Fruit fly (Drosophila melanogaster) whole organism, embryonic: Measurements from ENCODE around the gene CG45079.

Experiments used
- Antp ChIP-seq: fragments of 200-800 bp; sonication (Bioruptor generic); optimal IDR thresholded peaks from 3 replicates; lab custom pipeline; 2016; ENCODE audit warnings: missing biosample characterization, missing genetic modification characterization
- B-H2 ChIP-seq: fragments of 200-800 bp; sonication (Bioruptor generic); optimal IDR thresholded peaks from 2 replicates; lab custom pipeline; 2018; ENCODE audit warnings: missing biosample characterization, mild to moderate bottlenecking, missing genetic modification characterization
- CG10147 ChIP-seq: fragments of 200-800 bp; sonication (Bioruptor generic); optimal IDR thresholded peaks from 2 replicates; lab custom pipeline; 2019; ENCODE audit warnings: missing biosample characterization, mild to moderate bottlenecking, missing genetic modification characterization, moderate library complexity
- CG1024 ChIP-seq: fragments of 200-800 bp; sonication (Bioruptor generic); IDR thresholded peaks from 2 replicates; pipeline ENCODE4 v1.3.6; 2022; ENCODE audit warnings: missing biosample characterization, missing genetic modification characterization
- CG11093 ChIP-seq: fragments of 200-800 bp; sonication (Bioruptor generic); IDR thresholded peaks from 3 replicates; pipeline ENCODE4 v1.3.6; 2022; ENCODE audit warnings: missing biosample characterization, missing genetic modification characterization
- CG11247 ChIP-seq: fragments of 200-800 bp; sonication (Bioruptor generic); IDR thresholded peaks from 2 replicates; pipeline ENCODE4 v1.3.6; 2022; ENCODE audit warnings: missing biosample characterization, missing genetic modification characterization
- CG13424 ChIP-seq: fragments of 200-800 bp; sonication (Bioruptor generic); optimal IDR thresholded peaks from 2 replicates; lab custom pipeline; 2019; ENCODE audit warnings: missing biosample characterization, mild to moderate bottlenecking, missing genetic modification characterization, moderate library complexity
- CG14710 ChIP-seq: fragments of 200-800 bp; sonication (Bioruptor generic); optimal IDR thresholded peaks from 3 replicates; lab custom pipeline; 2019; ENCODE audit warnings: missing biosample characterization, mild to moderate bottlenecking, missing genetic modification characterization, moderate library complexity
- CG14965 ChIP-seq: fragments of 200-800 bp; sonication (Bioruptor generic); optimal IDR thresholded peaks from 2 replicates; lab custom pipeline; 2016; ENCODE audit warnings: missing biosample characterization, missing genetic modification characterization, borderline replicate concordance
- CG15479 ChIP-seq: fragments of 200-800 bp; sonication (Bioruptor generic); optimal IDR thresholded peaks from 3 replicates; lab custom pipeline; 2019; ENCODE audit warnings: missing biosample characterization, mild to moderate bottlenecking, missing genetic modification characterization, moderate library complexity
- CG17328 ChIP-seq: fragments of 200-800 bp; sonication (Bioruptor generic); IDR thresholded peaks from 2 replicates; pipeline ENCODE4 v1.3.6; 2022; ENCODE audit warnings: missing biosample characterization, missing genetic modification characterization
- CG17359 ChIP-seq: fragments of 200-800 bp; sonication (Bioruptor generic); optimal IDR thresholded peaks from 3 replicates; lab custom pipeline; 2018; ENCODE audit warnings: missing biosample characterization, mild to moderate bottlenecking, missing genetic modification characterization, moderate library complexity
- CG17802 ChIP-seq: fragments of 200-800 bp; sonication (Bioruptor generic); optimal IDR thresholded peaks from 2 replicates; lab custom pipeline; 2018; ENCODE audit warnings: missing biosample characterization, mild to moderate bottlenecking, missing genetic modification characterization, moderate library complexity
- CG17912 ChIP-seq: fragments of 200-800 bp; sonication (Bioruptor generic); optimal IDR thresholded peaks from 2 replicates; lab custom pipeline; 2018; ENCODE audit warnings: missing biosample characterization, mild to moderate bottlenecking, missing genetic modification characterization
- CG1792 ChIP-seq: fragments of 200-800 bp; sonication (Bioruptor generic); optimal IDR thresholded peaks from 2 replicates; lab custom pipeline; 2016; ENCODE audit warnings: missing biosample characterization, missing genetic modification characterization
- CG2202 ChIP-seq: fragments of 200-800 bp; sonication (Bioruptor generic); optimal IDR thresholded peaks from 2 replicates; lab custom pipeline; 2018; ENCODE audit warnings: missing biosample characterization, mild to moderate bottlenecking, missing genetic modification characterization
- CG31441 ChIP-seq: fragments of 200-800 bp; sonication (Bioruptor generic); IDR thresholded peaks from 2 replicates; pipeline ENCODE4 v1.3.6; 2022; ENCODE audit warnings: missing biosample characterization, missing genetic modification characterization
- CG3847 ChIP-seq: fragments of 200-800 bp; sonication (Bioruptor generic); IDR thresholded peaks from 2 replicates; pipeline ENCODE4 v1.3.6; 2022; ENCODE audit warnings: missing biosample characterization, missing genetic modification characterization
- CG4730 ChIP-seq: fragments of 200-800 bp; sonication (Bioruptor generic); IDR thresholded peaks from 2 replicates; pipeline ENCODE4 v1.3.6; 2022; ENCODE audit warnings: missing biosample characterization, missing genetic modification characterization
- CG6254 ChIP-seq: fragments of 200-800 bp; sonication (Bioruptor generic); optimal IDR thresholded peaks from 3 replicates; lab custom pipeline; 2017; ENCODE audit warnings: mild to moderate bottlenecking, missing biosample characterization, missing genetic modification reagents, missing genetic modification characterization
- CG6854 ChIP-seq: fragments of 200-800 bp; sonication (Bioruptor generic); optimal IDR thresholded peaks from 3 replicates; lab custom pipeline; 2017; ENCODE audit warnings: missing biosample characterization, mild to moderate bottlenecking, missing genetic modification characterization
- CG7928 ChIP-seq: fragments of 200-800 bp; sonication (Bioruptor generic); optimal IDR thresholded peaks from 2 replicates; lab custom pipeline; 2017; ENCODE audit warnings: missing biosample characterization, mild to moderate bottlenecking, missing genetic modification characterization
- CoRest ChIP-seq: fragments of 200-800 bp; sonication (Bioruptor generic); optimal IDR thresholded peaks from 3 replicates; lab custom pipeline; 2018; ENCODE audit warnings: missing biosample characterization, mild to moderate bottlenecking, missing genetic modification characterization, moderate library complexity
- Doc3 ChIP-seq: fragments of 200-800 bp; sonication (Bioruptor generic); IDR thresholded peaks from 3 replicates; pipeline ENCODE4 v1.3.6; 2022; ENCODE audit warnings: missing biosample characterization, missing genetic modification characterization; ENCODE audit not compliant: partially characterized antibody
- H2.0 ChIP-seq: fragments of 200-800 bp; sonication (Bioruptor generic); IDR thresholded peaks from 2 replicates; pipeline ENCODE4 v1.3.6; 2022; ENCODE audit warnings: missing biosample characterization, missing genetic modification characterization
- HLH4C ChIP-seq: fragments of 200-800 bp; sonication (Bioruptor generic); IDR thresholded peaks from 3 replicates; pipeline ENCODE4 v1.3.6; 2022; ENCODE audit warnings: missing biosample characterization, missing genetic modification characterization; ENCODE audit not compliant: partially characterized antibody
- Hmr ChIP-seq: fragments of 200-800 bp; sonication (Bioruptor generic); optimal IDR thresholded peaks from 3 replicates; lab custom pipeline; 2017; ENCODE audit warnings: mild to moderate bottlenecking, missing biosample characterization, missing genetic modification reagents, missing genetic modification characterization
- Mes4 ChIP-seq: fragments of 200-800 bp; sonication (Bioruptor generic); optimal IDR thresholded peaks from 2 replicates; lab custom pipeline; 2016; ENCODE audit warnings: missing biosample characterization, missing genetic modification characterization
- Myb ChIP-seq: fragments of 200-800 bp; sonication (Bioruptor generic); optimal IDR thresholded peaks from 2 replicates; lab custom pipeline; 2016; ENCODE audit warnings: missing biosample characterization, missing genetic modification characterization
- Sry-β ChIP-seq: fragments of 200-800 bp; sonication (Bioruptor generic); optimal IDR thresholded peaks from 2 replicates; lab custom pipeline; 2018; ENCODE audit warnings: missing biosample characterization, mild to moderate bottlenecking, missing genetic modification characterization, moderate library complexity
- YL-1 ChIP-seq: fragments of 200-800 bp; sonication (Bioruptor generic); optimal IDR thresholded peaks from 3 replicates; lab custom pipeline; 2017; ENCODE audit warnings: missing biosample characterization, mild to moderate bottlenecking, missing genetic modification characterization
- ac ChIP-seq: fragments of 200-800 bp; sonication (Bioruptor generic); optimal IDR thresholded peaks from 3 replicates; lab custom pipeline; 2017; ENCODE audit warnings: missing biosample characterization, mild to moderate bottlenecking, missing genetic modification characterization
- bbx ChIP-seq: fragments of 200-800 bp; sonication (Bioruptor generic); IDR thresholded peaks from 2 replicates; pipeline ENCODE4 v1.3.6; 2022; ENCODE audit warnings: missing biosample characterization, missing genetic modification characterization; ENCODE audit not compliant: partially characterized antibody
- crc ChIP-seq: fragments of 200-800 bp; sonication (Bioruptor generic); optimal IDR thresholded peaks from 2 replicates; lab custom pipeline; 2016; ENCODE audit warnings: missing biosample characterization, missing genetic modification characterization
- croc ChIP-seq: fragments of 200-800 bp; sonication (Bioruptor generic); conservative IDR thresholded peaks from 3 replicates; pipeline ENCODE4 v1.3.6; 2022; ENCODE audit warnings: missing biosample characterization, missing genetic modification characterization
- crol ChIP-seq: fragments of 200-800 bp; sonication (Bioruptor generic); IDR thresholded peaks from 2 replicates; pipeline ENCODE4 v1.3.6; 2022; ENCODE audit warnings: missing biosample characterization, missing genetic modification characterization
- cwo ChIP-seq: fragments of 200-800 bp; sonication (Bioruptor generic); optimal IDR thresholded peaks from 3 replicates; lab custom pipeline; 2017; ENCODE audit warnings: missing biosample characterization, missing genetic modification characterization, mild to moderate bottlenecking, moderate library complexity, missing genetic modification reagents
- fd64A ChIP-seq: fragments of 200-800 bp; sonication (Bioruptor generic); optimal IDR thresholded peaks from 3 replicates; lab custom pipeline; 2018; ENCODE audit warnings: missing biosample characterization, mild to moderate bottlenecking, missing genetic modification characterization
- gce ChIP-seq: fragments of 200-800 bp; sonication (Bioruptor generic); IDR thresholded peaks from 3 replicates; pipeline ENCODE4 v1.3.6; 2022; ENCODE audit warnings: missing biosample characterization, missing genetic modification characterization
- grn ChIP-seq: fragments of 200-800 bp; sonication (Bioruptor generic); optimal IDR thresholded peaks from 3 replicates; lab custom pipeline; 2017; ENCODE audit warnings: missing biosample characterization, missing genetic modification characterization
- hth ChIP-seq: fragments of >200 bp; optimal IDR thresholded peaks from 2 replicates; lab custom pipeline; 2017; ENCODE audit warnings: inconsistent platforms
- kay ChIP-seq: fragments of 200-800 bp; sonication (Bioruptor generic); optimal IDR thresholded peaks from 2 replicates; lab custom pipeline; 2016; ENCODE audit warnings: missing biosample characterization, missing genetic modification characterization
- ken ChIP-seq: fragments of 200-800 bp; sonication (Bioruptor generic); IDR thresholded peaks from 3 replicates; pipeline ENCODE4 v1.3.6; 2022; ENCODE audit warnings: missing biosample characterization, missing genetic modification characterization
- lmd ChIP-seq: fragments of 200-800 bp; sonication (Bioruptor generic); IDR thresholded peaks from 2 replicates; pipeline ENCODE4 v1.3.6; 2022; ENCODE audit warnings: missing biosample characterization, missing genetic modification characterization
- oc ChIP-seq: fragments of 200-800 bp; sonication (Bioruptor generic); optimal IDR thresholded peaks from 2 replicates; lab custom pipeline; 2018; ENCODE audit warnings: missing biosample characterization, mild to moderate bottlenecking, missing genetic modification characterization, moderate library complexity
- run ChIP-seq: fragments of 200-800 bp; sonication (Bioruptor generic); optimal IDR thresholded peaks from 3 replicates; lab custom pipeline; 2018; ENCODE audit warnings: missing biosample characterization, mild to moderate bottlenecking, missing genetic modification characterization
- shn ChIP-seq: fragments of 200-800 bp; sonication (Bioruptor generic); optimal IDR thresholded peaks from 3 replicates; lab custom pipeline; 2016; ENCODE audit warnings: missing biosample characterization, missing genetic modification characterization
- sima ChIP-seq: fragments of 200-800 bp; sonication (Bioruptor generic); optimal IDR thresholded peaks from 2 replicates; lab custom pipeline; 2016; ENCODE audit warnings: missing biosample characterization, missing genetic modification characterization
- tap ChIP-seq: fragments of 200-800 bp; optimal IDR thresholded peaks from 3 replicates; lab custom pipeline; 2019; ENCODE audit warnings: missing biosample characterization, mild to moderate bottlenecking, missing genetic modification characterization, moderate library complexity
- z ChIP-seq: fragments of 200-800 bp; sonication (Bioruptor generic); IDR thresholded peaks from 3 replicates; pipeline ENCODE4 v1.3.6; 2022; ENCODE audit warnings: missing biosample characterization, missing genetic modification characterization

The CG45079 gene

DNA sequence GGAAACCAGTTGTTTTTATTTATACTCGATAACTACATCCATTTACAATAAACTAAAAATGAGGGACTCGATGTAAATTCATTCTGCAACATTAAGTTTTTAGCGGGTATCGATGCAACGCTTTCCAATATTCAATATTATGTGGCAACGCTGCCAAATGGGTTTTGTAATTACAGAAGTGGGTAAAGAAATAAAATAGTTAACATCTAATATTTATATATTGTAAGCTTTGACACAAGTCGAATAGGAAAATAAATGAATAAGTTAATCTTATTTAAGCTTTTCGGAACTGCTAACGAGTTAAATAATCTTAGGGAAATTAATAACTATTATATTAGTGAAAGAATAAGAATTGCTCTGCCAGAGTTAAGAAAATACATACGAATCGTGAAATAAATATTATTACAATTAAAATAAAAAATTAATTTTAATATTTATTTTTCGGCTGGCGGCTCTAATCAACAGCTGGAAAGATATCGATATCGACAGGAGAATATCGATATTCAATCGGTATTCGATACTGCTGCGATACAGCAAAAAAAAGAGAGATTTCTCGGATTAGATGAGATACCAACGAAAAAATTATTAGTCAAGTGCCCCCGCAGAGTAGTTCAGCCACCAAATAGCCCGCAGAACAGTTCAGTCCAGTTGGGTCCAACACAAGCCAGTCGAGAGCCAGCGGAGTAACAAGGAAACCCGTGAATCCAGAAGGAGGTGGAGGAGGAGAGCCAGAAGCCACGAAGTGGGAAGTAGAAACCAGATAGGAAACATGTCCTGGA, 39.1 kb upstream of the CG45079 start, which contains the start of gene GckIII (continued):
- TF ChIP-seq CG7928 (no peak), B-H2 (GFP tag; lab: Kevin White, UChicago) (no peak), CG14710 (peak; percentile 62), ken (GFP tag; lab: Robert Waterston, UW) (no peak), Myb (no peak), Sry-β (peak; percentile 5), YL-1 (peak; percentile 5), fd64A (GFP tag; lab: Kevin White, UChicago) (no peak), CG14965 (no peak), CG6854 (no peak), CG1024 (no peak), Doc3 (GFP tag; lab: Robert Waterston, UW) (peak; percentile 86), CG1792 (GFP tag; lab: Kevin White, UChicago) (no peak), H2.0 (no peak), Hmr (GFP tag; lab: Kevin White, UChicago) (no peak), CG15479 (GFP tag; lab: Kevin White, UChicago) (no peak), CG6254 (GFP tag; lab: Kevin White, UChicago) (no peak), CG10147 (GFP tag; lab: Kevin White, UChicago) (no peak), CG17328 (GFP tag; lab: Robert Waterston, UW) (no peak), bbx (GFP tag; lab: Robert Waterston, UW) (peak; percentile 86), z (no peak), CG17802 (tag; lab: Kevin White, UChicago) (no peak), crol (no peak), CoRest (tag; lab: Kevin White, UChicago) (peak; percentile 5), CG4730 (no peak), croc (GFP tag; lab: Robert Waterston, UW) (no peak), CG17912 (GFP tag; lab: Kevin White, UChicago) (no peak), HLH4C (peak; percentile 82), kay (GFP tag; lab: Kevin White, UChicago) (no peak), CG11093 (no peak), grn (GFP tag; lab: Kevin White, UChicago) (peak; percentile 86), Mes4 (GFP tag; lab: Kevin White, UChicago) (no peak), CG3847 (GFP tag; lab: Robert Waterston, UW) (no peak), tap (no peak), ac (GFP tag; lab: Kevin White, UChicago) (no peak), CG2202 (tag; lab: Kevin White, UChicago) (no peak), run (no peak), crc (GFP tag; lab: Kevin White, UChicago) (no peak), lmd (GFP tag; lab: Robert Waterston, UW) (no peak), CG17359 (tag; lab: Kevin White, UChicago) (peak; percentile 17), CG13424 (tag; lab: Kevin White, UChicago) (no peak), sima (GFP tag; lab: Kevin White, UChicago) (no peak), shn (GFP tag; lab: Kevin White, UChicago) (no peak), CG31441 (no peak), CG11247 (GFP tag; lab: Robert Waterston, UW) (no peak), cwo (no peak), gce (GFP tag; lab: Robert Waterston, UW) (no peak), oc (no peak), Antp (no peak), hth (lab: Kevin White, UChicago) (no peak)
